Fruit fly (Drosophila melanogaster) whole organism, embryonic: Measurements from ENCODE around the gene Esyt2.

Experiments used
- Bdp1 ChIP-seq: fragments of 200-800 bp; sonication (Bioruptor generic); optimal IDR thresholded peaks from 3 replicates; lab custom pipeline; 2016; ENCODE audit warnings: missing biosample characterization, missing genetic modification characterization
- Blimp-1 ChIP-seq: fragments of 200-800 bp; sonication (Bioruptor generic); optimal IDR thresholded peaks from 3 replicates; lab custom pipeline; 2018; ENCODE audit warnings: missing biosample characterization, missing genetic modification characterization, mild to moderate bottlenecking, moderate library complexity, missing genetic modification reagents
- BtbVII ChIP-seq: fragments of 200-800 bp; sonication (Bioruptor generic); optimal IDR thresholded peaks from 3 replicates; lab custom pipeline; 2017; ENCODE audit warnings: missing biosample characterization, mild to moderate bottlenecking, missing genetic modification characterization
- CG10979 ChIP-seq: fragments of 200-800 bp; sonication (Bioruptor generic); optimal IDR thresholded peaks from 2 replicates; lab custom pipeline; 2018; ENCODE audit warnings: missing biosample characterization, mild to moderate bottlenecking, missing genetic modification characterization, moderate library complexity
- CG11696 ChIP-seq: fragments of 200-800 bp; sonication (Bioruptor generic); IDR thresholded peaks from 2 replicates; pipeline ENCODE4 v1.3.6; 2022; ENCODE audit warnings: missing biosample characterization, missing genetic modification characterization
- CG12659 ChIP-seq: fragments of 200-800 bp; sonication (Bioruptor generic); optimal IDR thresholded peaks from 3 replicates; lab custom pipeline; 2017; ENCODE audit warnings: mild to moderate bottlenecking, missing biosample characterization, missing genetic modification reagents, missing genetic modification characterization
- CG13123 ChIP-seq: fragments of 200-800 bp; sonication (Bioruptor generic); optimal IDR thresholded peaks from 2 replicates; lab custom pipeline; 2016; ENCODE audit warnings: missing biosample characterization, missing genetic modification characterization
- CG13424 ChIP-seq: fragments of 200-800 bp; sonication (Bioruptor generic); optimal IDR thresholded peaks from 2 replicates; lab custom pipeline; 2019; ENCODE audit warnings: missing biosample characterization, mild to moderate bottlenecking, missing genetic modification characterization, moderate library complexity
- CG14014 ChIP-seq: fragments of 200-800 bp; sonication (Bioruptor generic); IDR thresholded peaks from 2 replicates; pipeline ENCODE4 v1.3.6; 2022; ENCODE audit warnings: missing biosample characterization, missing genetic modification characterization
- CG15269 ChIP-seq: fragments of 200-800 bp; sonication (Bioruptor generic); optimal IDR thresholded peaks from 2 replicates; lab custom pipeline; 2018; ENCODE audit warnings: missing biosample characterization, mild to moderate bottlenecking, missing genetic modification characterization, moderate library complexity
- CG1529 ChIP-seq: fragments of 200-800 bp; sonication (Bioruptor generic); optimal IDR thresholded peaks from 3 replicates; lab custom pipeline; 2018; ENCODE audit warnings: missing biosample characterization, missing genetic modification characterization
- CG1603 ChIP-seq: fragments of 200-800 bp; sonication (Bioruptor generic); optimal IDR thresholded peaks from 2 replicates; lab custom pipeline; 2019; ENCODE audit warnings: missing biosample characterization, mild to moderate bottlenecking, missing genetic modification characterization, moderate library complexity
- CG17359 ChIP-seq: fragments of 200-800 bp; sonication (Bioruptor generic); optimal IDR thresholded peaks from 3 replicates; lab custom pipeline; 2018; ENCODE audit warnings: missing biosample characterization, mild to moderate bottlenecking, missing genetic modification characterization, moderate library complexity
- CG17385 ChIP-seq: fragments of 200-800 bp; sonication (Bioruptor generic); optimal IDR thresholded peaks from 3 replicates; lab custom pipeline; 2018; ENCODE audit warnings: missing biosample characterization, mild to moderate bottlenecking, missing genetic modification characterization
- CG18599 ChIP-seq: fragments of 200-800 bp; sonication (Bioruptor generic); optimal IDR thresholded peaks from 3 replicates; lab custom pipeline; 2017; ENCODE audit warnings: missing biosample characterization, missing genetic modification characterization, mild to moderate bottlenecking, moderate library complexity, missing genetic modification reagents
- CG2116 ChIP-seq: fragments of 200-800 bp; sonication (Bioruptor generic); optimal IDR thresholded peaks from 3 replicates; lab custom pipeline; 2018; ENCODE audit warnings: missing biosample characterization, mild to moderate bottlenecking, missing genetic modification characterization
- CG2202 ChIP-seq: fragments of 200-800 bp; sonication (Bioruptor generic); optimal IDR thresholded peaks from 2 replicates; lab custom pipeline; 2018; ENCODE audit warnings: missing biosample characterization, mild to moderate bottlenecking, missing genetic modification characterization
- CG2875 ChIP-seq: fragments of 200-800 bp; sonication (Bioruptor generic); optimal IDR thresholded peaks from 2 replicates; lab custom pipeline; 2017; ENCODE audit warnings: missing biosample characterization, mild to moderate bottlenecking, missing genetic modification characterization, missing genetic modification reagents
- CG3163 ChIP-seq: fragments of 200-800 bp; sonication (Bioruptor generic); optimal IDR thresholded peaks from 3 replicates; lab custom pipeline; 2016; ENCODE audit warnings: missing biosample characterization, missing genetic modification characterization
- CG32772 ChIP-seq: fragments of 200-800 bp; sonication (Bioruptor generic); IDR thresholded peaks from 2 replicates; pipeline ENCODE4 v1.3.6; 2022; ENCODE audit warnings: missing biosample characterization, missing genetic modification characterization
- CG4730 ChIP-seq: fragments of 200-800 bp; sonication (Bioruptor generic); IDR thresholded peaks from 2 replicates; pipeline ENCODE4 v1.3.6; 2022; ENCODE audit warnings: missing biosample characterization, missing genetic modification characterization
- CG5953 ChIP-seq: fragments of 200-800 bp; sonication (Bioruptor generic); IDR thresholded peaks from 2 replicates; pipeline ENCODE4 v1.3.6; 2022; ENCODE audit warnings: missing biosample characterization, missing genetic modification characterization
- Chrac-16 ChIP-seq: fragments of 200-800 bp; sonication (Bioruptor generic); optimal IDR thresholded peaks from 3 replicates; lab custom pipeline; 2016; ENCODE audit warnings: missing biosample characterization, missing genetic modification characterization
- Dad ChIP-seq: fragments of 200-800 bp; sonication (Bioruptor generic); optimal IDR thresholded peaks from 3 replicates; lab custom pipeline; 2016; ENCODE audit warnings: missing biosample characterization, missing genetic modification characterization
- Drgx ChIP-seq: fragments of 200-800 bp; sonication (Bioruptor generic); IDR thresholded peaks from 2 replicates; pipeline ENCODE4 v1.3.6; 2022; ENCODE audit warnings: missing biosample characterization, missing genetic modification characterization
- Hr39 ChIP-seq: fragments of >200 bp; optimal IDR thresholded peaks from 2 replicates; lab custom pipeline; 2017
- MBD-R2 ChIP-seq: fragments of 200-800 bp; sonication (Bioruptor generic); IDR thresholded peaks from 2 replicates; pipeline ENCODE4 v1.3.6; 2022; ENCODE audit warnings: missing biosample characterization, missing genetic modification characterization
- NK7.1 ChIP-seq: fragments of 200-800 bp; sonication (Bioruptor generic); optimal IDR thresholded peaks from 3 replicates; lab custom pipeline; 2016; ENCODE audit warnings: missing biosample characterization, missing genetic modification characterization
- Oaz ChIP-seq: fragments of 200-800 bp; sonication (Bioruptor generic); IDR thresholded peaks from 2 replicates; pipeline ENCODE4 v1.3.6; 2022; ENCODE audit warnings: missing biosample characterization, missing genetic modification characterization
- Rx ChIP-seq: fragments of 200-800 bp; sonication (Bioruptor generic); IDR thresholded peaks from 2 replicates; pipeline ENCODE4 v1.3.6; 2022; ENCODE audit warnings: missing biosample characterization, missing genetic modification characterization
- Sox102F ChIP-seq: fragments of 200-800 bp; sonication (Bioruptor generic); optimal IDR thresholded peaks from 2 replicates; lab custom pipeline; 2018; ENCODE audit warnings: missing biosample characterization, mild to moderate bottlenecking, missing genetic modification characterization, moderate library complexity
- Usf ChIP-seq: fragments of 200-800 bp; sonication (Bioruptor generic); optimal IDR thresholded peaks from 2 replicates; lab custom pipeline; 2017; ENCODE audit warnings: missing genotype, missing biosample characterization, missing genetic modification characterization
- ac ChIP-seq: fragments of 200-800 bp; sonication (Bioruptor generic); optimal IDR thresholded peaks from 3 replicates; lab custom pipeline; 2017; ENCODE audit warnings: missing biosample characterization, mild to moderate bottlenecking, missing genetic modification characterization
- bcd ChIP-seq: fragments of 200-800 bp; sonication (Bioruptor generic); optimal IDR thresholded peaks from 2 replicates; lab custom pipeline; 2017; ENCODE audit warnings: missing biosample characterization, mild to moderate bottlenecking, missing genetic modification characterization
- cg ChIP-seq: fragments of 200-800 bp; sonication (Bioruptor generic); optimal IDR thresholded peaks from 3 replicates; lab custom pipeline; 2019; ENCODE audit warnings: missing biosample characterization, mild to moderate bottlenecking, missing genetic modification characterization, moderate library complexity
- exex ChIP-seq: fragments of 200-800 bp; sonication (Bioruptor generic); optimal IDR thresholded peaks from 4 replicates; lab custom pipeline; 2018; ENCODE audit warnings: missing biosample characterization, mild to moderate bottlenecking, missing genetic modification characterization, moderate library complexity
- eyg ChIP-seq: fragments of 200-800 bp; sonication (Bioruptor generic); optimal IDR thresholded peaks from 3 replicates; lab custom pipeline; 2016; ENCODE audit warnings: missing biosample characterization, missing genetic modification characterization
- grn ChIP-seq: fragments of 200-800 bp; sonication (Bioruptor generic); optimal IDR thresholded peaks from 3 replicates; lab custom pipeline; 2017; ENCODE audit warnings: missing biosample characterization, missing genetic modification characterization
- kah ChIP-seq: fragments of 200-800 bp; sonication (Bioruptor generic); optimal IDR thresholded peaks from 2 replicates; lab custom pipeline; 2018; ENCODE audit warnings: missing biosample characterization, mild to moderate bottlenecking, missing genetic modification characterization
- lab ChIP-seq: fragments of 200-800 bp; sonication (Bioruptor generic); optimal IDR thresholded peaks from 3 replicates; lab custom pipeline; 2017; ENCODE audit warnings: missing biosample characterization, missing genetic modification characterization, mild to moderate bottlenecking, moderate library complexity, missing genetic modification reagents
- pnt ChIP-seq: fragments of 200-800 bp; sonication (Bioruptor generic); optimal IDR thresholded peaks from 3 replicates; lab custom pipeline; 2016; ENCODE audit warnings: missing biosample characterization, missing genetic modification characterization
- prd ChIP-seq, 3 experiments: fragments of >200 bp in 2 of 3; fragments of 200-800 bp in 1 of 3; sonication (Bioruptor generic) in 1 of 3; optimal IDR thresholded peaks in 2 of 3; IDR thresholded peaks in 1 of 3; 2 replicates in 2 of 3; 3 replicates in 1 of 3; pipeline versions ENCODE4 v1.3.6 to Lab custom; 2017 to 2022; ENCODE audit warnings: missing biosample characterization in 1 of 3, missing genetic modification characterization in 1 of 3
- scrt ChIP-seq: fragments of 200-800 bp; sonication (Bioruptor generic); optimal IDR thresholded peaks from 2 replicates; lab custom pipeline; 2018; ENCODE audit warnings: missing biosample characterization, mild to moderate bottlenecking, missing genetic modification characterization, moderate library complexity
- sens-2 ChIP-seq: fragments of 200-800 bp; sonication (Bioruptor generic); IDR thresholded peaks from 2 replicates; pipeline ENCODE4 v1.3.6; 2022; ENCODE audit warnings: missing biosample characterization, missing genetic modification characterization
- sim ChIP-seq: fragments of 200-800 bp; sonication (Bioruptor generic); IDR thresholded peaks from 2 replicates; pipeline ENCODE4 v1.3.6; 2022; ENCODE audit warnings: missing biosample characterization, missing genetic modification characterization
- sqz ChIP-seq: fragments of 200-800 bp; sonication (Bioruptor generic); optimal IDR thresholded peaks from 3 replicates; lab custom pipeline; 2018; ENCODE audit warnings: missing biosample characterization, mild to moderate bottlenecking, missing genetic modification characterization
- sug ChIP-seq: fragments of 200-800 bp; optimal IDR thresholded peaks from 2 replicates; lab custom pipeline; 2019; ENCODE audit warnings: missing biosample characterization, mild to moderate bottlenecking, missing genetic modification characterization, moderate library complexity
- tap ChIP-seq: fragments of 200-800 bp; optimal IDR thresholded peaks from 3 replicates; lab custom pipeline; 2019; ENCODE audit warnings: missing biosample characterization, mild to moderate bottlenecking, missing genetic modification characterization, moderate library complexity
- usp ChIP-seq: fragments of >200 bp; optimal IDR thresholded peaks from 2 replicates; lab custom pipeline; 2017; ENCODE audit warnings: missing biosample characterization, missing genetic modification characterization
- vnd ChIP-seq: fragments of 200-800 bp; sonication (Bioruptor generic); IDR thresholded peaks from 3 replicates; pipeline ENCODE4 v1.3.6; 2022; ENCODE audit warnings: missing biosample characterization, missing genetic modification characterization; ENCODE audit not compliant: partially characterized antibody
- vvl ChIP-seq: fragments of 200-800 bp; sonication (Bioruptor generic); IDR thresholded peaks from 2 replicates; pipeline ENCODE4 v1.3.6; 2022; ENCODE audit warnings: missing biosample characterization, missing genetic modification characterization

Esyt2 gene

dm6 chr3R:24586453-24586886 lies 42.0 kb downstream of the Esyt2 start (continued):
- TF ChIP-seq Usf (GFP tag; lab: Kevin White, UChicago) (no peak), Chrac-16 (GFP tag; lab: Kevin White, UChicago) (no peak), CG13123 (GFP tag; lab: Kevin White, UChicago) (no peak), Oaz (GFP tag; lab: Robert Waterston, UW) (no peak), CG1529 (GFP tag; lab: Kevin White, UChicago) (no peak), sqz (GFP tag; lab: Kevin White, UChicago) (peak; percentile 32), Hr39 (lab: Kevin White, UChicago) (no peak), scrt (GFP tag; lab: Kevin White, UChicago) (peak; percentile 56), CG3163 (GFP tag; lab: Kevin White, UChicago) (peak; percentile 69), kah (GFP tag; lab: Kevin White, UChicago) (no peak), CG15269 (tag; lab: Kevin White, UChicago) (no peak), lab (GFP tag; lab: Kevin White, UChicago) (peak; percentile 72), vvl (GFP tag; lab: Robert Waterston, UW) (no peak), Bdp1 (GFP tag; lab: Kevin White, UChicago) (no peak), BtbVII (peak; percentile 11), CG2202 (tag; lab: Kevin White, UChicago) (no peak), grn (GFP tag; lab: Kevin White, UChicago) (no peak), usp (GFP tag; lab: Kevin White, UChicago) (no peak), vnd (GFP tag; lab: Robert Waterston, UW) (no peak), CG1603 (tag; lab: Kevin White, UChicago) (peak; percentile 43), Sox102F (GFP tag; lab: Kevin White, UChicago) (no peak), CG11696 (GFP tag; lab: Robert Waterston, UW) (no peak), sug (peak; percentile 46), CG5953 (GFP tag; lab: Robert Waterston, UW) (no peak), Blimp-1 (no peak), CG18599 (GFP tag; lab: Kevin White, UChicago) (peak; percentile 70), CG14014 (GFP tag; lab: Robert Waterston, UW) (no peak), CG2116 (GFP tag; lab: Kevin White, UChicago) (peak; percentile 14), tap (peak; percentile 1), exex (tag; lab: Kevin White, UChicago) (peak; percentile 32), CG17359 (tag; lab: Kevin White, UChicago) (no peak), ac (GFP tag; lab: Kevin White, UChicago) (no peak), sim (GFP tag; lab: Robert Waterston, UW) (no peak), eyg (GFP tag; lab: Kevin White, UChicago) (peak; percentile 37), cg (GFP tag; lab: Kevin White, UChicago) (peak; percentile 20), pnt (GFP tag; lab: Kevin White, UChicago) (no peak), CG13424 (tag; lab: Kevin White, UChicago) (no peak), CG10979 (tag; lab: Kevin White, UChicago) (no peak), CG12659 (GFP tag; lab: Kevin White, UChicago) (peak; percentile 6), Rx (GFP tag; lab: Robert Waterston, UW) (no peak), CG32772 (GFP tag; lab: Robert Waterston, UW) (no peak), CG17385 (GFP tag; lab: Kevin White, UChicago) (peak; percentile 19), CG2875 (GFP tag; lab: Kevin White, UChicago) (no peak), bcd (peak; percentile 12), CG4730 (GFP tag; lab: Robert Waterston, UW) (no peak), Dad (no peak), prd (optimal IDR thresholded peaks at IDR 0.05; lab: Kevin White, UChicago) (no peak), prd (GFP tag; IDR thresholded peaks at IDR 0.05; lab: Robert Waterston, UW) (no peak), Drgx (no peak), NK7.1 (GFP tag; lab: Kevin White, UChicago) (no peak), MBD-R2 (GFP tag; lab: Robert Waterston, UW) (no peak), sens-2 (no peak)
